Fruit fly (Drosophila melanogaster): ENCODE data around the gene mtg.

The mtg gene

DNA sequence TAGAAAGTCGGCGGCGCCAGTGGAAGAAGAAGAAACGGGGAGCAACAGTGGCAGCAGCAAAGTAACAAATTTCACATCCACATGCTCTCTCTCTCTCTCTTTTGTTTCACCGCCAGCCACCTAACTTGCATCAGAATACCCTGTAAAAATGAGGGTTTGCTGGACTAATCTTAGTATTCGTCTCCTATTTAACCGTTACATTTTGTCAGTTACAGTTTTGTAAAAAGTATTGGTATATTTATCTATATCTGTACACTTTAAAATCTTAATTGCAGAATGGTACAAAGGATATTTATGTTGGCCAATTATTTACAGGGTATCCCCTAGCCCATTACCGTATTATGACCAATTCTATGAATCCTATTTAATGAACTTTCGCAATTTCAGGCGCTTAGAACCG is 16.4 kb upstream of the mtg start (continued):
- TF ChIP-seq lola (GFP tag; optimal IDR thresholded peaks at IDR 0.05), result peak in 1 of 3 experiments; percentile 38
- TF ChIP-seq pita (GFP tag; optimal IDR thresholded peaks at IDR 0.05), result no peak
- no peak for TF ChIP-seq ind (GFP tag; optimal IDR thresholded peaks at IDR 0.05)
- no peak for TF ChIP-seq kni (GFP tag; optimal IDR thresholded peaks at IDR 0.05)
- TF ChIP-seq lov (optimal IDR thresholded peaks at IDR 0.05), result no peak
- no peak for TF ChIP-seq lov (GFP tag; IDR thresholded peaks at IDR 0.05)
- TF ChIP-seq CG2120 (GFP tag; optimal IDR thresholded peaks at IDR 0.05), result no peak
- no peak for TF ChIP-seq Bdp1 (GFP tag; optimal IDR thresholded peaks at IDR 0.05)
- no peak for TF ChIP-seq CG9817 (tag; optimal IDR thresholded peaks at IDR 0.05)
- TF ChIP-seq Sox100B (GFP tag; optimal IDR thresholded peaks at IDR 0.05), result no peak
- TF ChIP-seq Dek (tag; optimal IDR thresholded peaks at IDR 0.05), result no peak
- no peak for TF ChIP-seq NfI (GFP tag; optimal IDR thresholded peaks at IDR 0.05)
- no peak for TF ChIP-seq Usf (GFP tag; optimal IDR thresholded peaks at IDR 0.05)
- TF ChIP-seq zen2 (GFP tag; IDR thresholded peaks at IDR 0.05; ENCODE audit: partially characterized antibody), result no peak
- TF ChIP-seq Gug (GFP tag; IDR thresholded peaks at IDR 0.05), result no peak
- TF ChIP-seq CG17385 (GFP tag; optimal IDR thresholded peaks at IDR 0.05), result no peak
- no peak for TF ChIP-seq CG7357 (GFP tag; IDR thresholded peaks at IDR 0.05)
- no peak for TF ChIP-seq Fer2 (tag; optimal IDR thresholded peaks at IDR 0.05)
- no peak for TF ChIP-seq fd64A (GFP tag; optimal IDR thresholded peaks at IDR 0.05)
- TF ChIP-seq abd-A (tag; optimal IDR thresholded peaks at IDR 0.05), result no peak
- TF ChIP-seq wor (GFP tag; IDR thresholded peaks at IDR 0.05), result no peak
- TF ChIP-seq en (GFP tag; optimal IDR thresholded peaks at IDR 0.05), result no peak
- no peak for TF ChIP-seq MBD-R2 (GFP tag; IDR thresholded peaks at IDR 0.05)
- no peak for TF ChIP-seq CG17568 (GFP tag; optimal IDR thresholded peaks at IDR 0.05)
- TF ChIP-seq fru (optimal IDR thresholded peaks at IDR 0.05), result no peak
- TF ChIP-seq Xrp1 (GFP tag; IDR thresholded peaks at IDR 0.05), result peak; percentile 57; the same call in 1 of the 2 replicates
- no peak for TF ChIP-seq Awh (GFP tag; IDR thresholded peaks at IDR 0.05)
- peak; percentile 12 for TF ChIP-seq D19A (tag; optimal IDR thresholded peaks at IDR 0.05)
- no peak for TF ChIP-seq CG34224 (GFP tag; IDR thresholded peaks at IDR 0.05; ENCODE audit: partially characterized antibody)
- no peak for TF ChIP-seq Atf-2 (GFP tag; optimal IDR thresholded peaks at IDR 0.05)
- peak; percentile 14 for TF ChIP-seq ATbp (GFP tag; optimal IDR thresholded peaks at IDR 0.05)
- peak; percentile 25 for TF ChIP-seq Blimp-1 (GFP tag; optimal IDR thresholded peaks at IDR 0.05)
- TF ChIP-seq Dbx (GFP tag; IDR thresholded peaks at IDR 0.05), result no peak
- TF ChIP-seq CG30020 (tag; optimal IDR thresholded peaks at IDR 0.05), result no peak
- TF ChIP-seq ems (GFP tag; optimal IDR thresholded peaks at IDR 0.05), result no peak
- no peak for TF ChIP-seq Doc3 (GFP tag; IDR thresholded peaks at IDR 0.05; ENCODE audit: partially characterized antibody)
- no peak for TF ChIP-seq sna (GFP tag; IDR thresholded peaks at IDR 0.05; ENCODE audit: partially characterized antibody)
- peak; percentile 37; the same call in 1 of the 3 replicates for TF ChIP-seq CG14050 (GFP tag; IDR thresholded peaks at IDR 0.05)
- no peak for TF ChIP-seq gcm (GFP tag; optimal IDR thresholded peaks at IDR 0.05)
- no peak for TF ChIP-seq HLH54F (GFP tag; optimal IDR thresholded peaks at IDR 0.05)
- no peak for TF ChIP-seq CG33557 (GFP tag; optimal IDR thresholded peaks at IDR 0.05)
- TF ChIP-seq CG7987 (GFP tag; optimal IDR thresholded peaks at IDR 0.05), result no peak
- TF ChIP-seq chn (GFP tag; optimal IDR thresholded peaks at IDR 0.05), result no peak
- TF ChIP-seq CG13123 (GFP tag; optimal IDR thresholded peaks at IDR 0.05), result no peak
- TF ChIP-seq chinmo (GFP tag; IDR thresholded peaks at IDR 0.05; ENCODE audit: partially characterized antibody), result no peak
- no peak for TF ChIP-seq Spps (tag; optimal IDR thresholded peaks at IDR 0.05)
- peak; percentile 29 for TF ChIP-seq CG18262 (tag; optimal IDR thresholded peaks at IDR 0.05)
- TF ChIP-seq CG1603 (tag; optimal IDR thresholded peaks at IDR 0.05), result peak; percentile 59
- no peak for TF ChIP-seq ftz-f1 (GFP tag; optimal IDR thresholded peaks at IDR 0.05)
- no peak for TF ChIP-seq Poxn (GFP tag; IDR thresholded peaks at IDR 0.05)
- TF ChIP-seq kah (GFP tag; optimal IDR thresholded peaks at IDR 0.05), result no peak
- TF ChIP-seq br (optimal IDR thresholded peaks at IDR 0.05), result no peak

All from whole organism, embryonic.